Worm (Caenorhabditis elegans) whole organism, L3 larva: ENCODE data around the gene AH9.1.

Experiments
- R02D3.7 ChIP-seq: fragments of 150-350 bp; optimal IDR thresholded peaks from 2 replicates; lab custom pipeline; 2014; ENCODE audit warnings: missing biosample characterization, missing genetic modification characterization
- ZK546.5 ChIP-seq: sonication (generic microtip); optimal IDR thresholded peaks from 2 replicates; lab custom pipeline; 2017; ENCODE audit warnings: missing biosample characterization, missing genetic modification characterization
- aly-2 ChIP-seq: fragments of 150-350 bp; optimal IDR thresholded peaks from 2 replicates; lab custom pipeline; 2014; ENCODE audit warnings: missing biosample characterization, missing genetic modification characterization
- ama-1 ChIP-seq: fragments of 150-350 bp; optimal IDR thresholded peaks from 2 replicates; lab custom pipeline; 2018
- ceh-16 ChIP-seq: sonication (generic microtip); optimal IDR thresholded peaks from 2 replicates; lab custom pipeline; 2017; ENCODE audit warnings: missing biosample characterization, missing genetic modification characterization
- ceh-28 ChIP-seq: fragments of 150-350 bp; optimal IDR thresholded peaks from 2 replicates; lab custom pipeline; 2014; ENCODE audit warnings: missing biosample characterization, missing genetic modification reagents, missing genetic modification characterization
- ceh-82 ChIP-seq: fragments of 150-350 bp; optimal IDR thresholded peaks from 2 replicates; lab custom pipeline; 2014; ENCODE audit warnings: missing biosample characterization, missing genetic modification characterization
- ceh-9 ChIP-seq: sonication (generic microtip); optimal IDR thresholded peaks from 2 replicates; lab custom pipeline; 2018; ENCODE audit warnings: missing biosample characterization, missing genetic modification characterization
- daf-12 ChIP-seq: fragments of 150-350 bp; optimal IDR thresholded peaks from 2 replicates; lab custom pipeline; 2014; ENCODE audit warnings: missing biosample characterization, missing genetic modification reagents, missing genetic modification characterization
- egl-27 ChIP-seq: sonication (generic microtip); optimal IDR thresholded peaks from 4 replicates; lab custom pipeline; 2017; ENCODE audit warnings: missing biosample characterization, missing genetic modification reagents, missing genetic modification characterization
- egl-5 ChIP-seq: fragments of 150-350 bp; optimal IDR thresholded peaks from 2 replicates; lab custom pipeline; 2017; ENCODE audit warnings: missing biosample characterization, missing genetic modification reagents, missing genetic modification characterization, inconsistent platforms
- elt-2 ChIP-seq: sonication (generic microtip); optimal IDR thresholded peaks from 2 replicates; lab custom pipeline; 2016; ENCODE audit warnings: missing genetic modification reagents, mild to moderate bottlenecking, missing genetic modification characterization, missing compliant biosample characterization
- elt-3 ChIP-seq, 3 experiments: fragments of 150-350 bp in 1 of 3; sonication (generic microtip) in 2 of 3; optimal IDR thresholded peaks; 2 replicates in 2 of 3; 4 replicates in 1 of 3; lab custom pipeline; 2014 to 2017; ENCODE audit warnings: missing biosample characterization in 3 of 3, missing genetic modification characterization in 3 of 3
- eor-1 ChIP-seq, 2 experiments: fragments of 150-350 bp; optimal IDR thresholded peaks; 2 replicates each; lab custom pipeline; 2014 to 2018; ENCODE audit warnings: missing biosample characterization in 2 of 2, missing genetic modification characterization in 2 of 2
- fkh-10 ChIP-seq: sonication (generic microtip); optimal IDR thresholded peaks from 2 replicates; lab custom pipeline; 2017; ENCODE audit warnings: missing biosample characterization, missing genetic modification reagents, missing genetic modification characterization
- fkh-2 ChIP-seq: fragments of 150-350 bp; optimal IDR thresholded peaks from 2 replicates; lab custom pipeline; 2014; ENCODE audit warnings: missing biosample characterization, missing genetic modification reagents, missing genetic modification characterization
- fos-1 ChIP-seq: fragments of 150-350 bp; optimal IDR thresholded peaks from 2 replicates; lab custom pipeline; 2014; ENCODE audit warnings: missing biosample characterization, missing genetic modification characterization
- hmg-11 ChIP-seq: sonication (generic microtip); optimal IDR thresholded peaks from 2 replicates; lab custom pipeline; 2016; ENCODE audit warnings: missing genetic modification characterization, missing compliant biosample characterization
- lin-15B ChIP-seq: fragments of 150-350 bp; optimal IDR thresholded peaks from 2 replicates; lab custom pipeline; 2014; ENCODE audit warnings: missing biosample characterization, missing genetic modification characterization
- lin-39 ChIP-seq: fragments of 150-350 bp; optimal IDR thresholded peaks from 2 replicates; lab custom pipeline; 2018; ENCODE audit warnings: missing biosample characterization, missing genetic modification reagents, missing genetic modification characterization
- mml-1 ChIP-seq: fragments of 150-350 bp; sonication (generic microtip); optimal IDR thresholded peaks from 3 replicates; lab custom pipeline; 2014; ENCODE audit warnings: missing biosample characterization, missing genetic modification characterization
- nfya-1 ChIP-seq: sonication (generic microtip); optimal IDR thresholded peaks from 2 replicates; lab custom pipeline; 2017; ENCODE audit warnings: missing genetic modification characterization, mild to moderate bottlenecking, missing compliant biosample characterization, antibody characterized with exemption, moderate library complexity; ENCODE audit not compliant: insufficient read depth
- nhr-11 ChIP-seq: fragments of 150-350 bp; optimal IDR thresholded peaks from 2 replicates; lab custom pipeline; 2014; ENCODE audit warnings: missing biosample characterization, missing genetic modification characterization
- nhr-12 ChIP-seq: fragments of 150-350 bp; optimal IDR thresholded peaks from 2 replicates; lab custom pipeline; 2014; ENCODE audit warnings: missing biosample characterization, missing genetic modification characterization
- nhr-23 ChIP-seq: fragments of 150-350 bp; optimal IDR thresholded peaks from 2 replicates; lab custom pipeline; 2014; ENCODE audit warnings: missing biosample characterization, missing genetic modification reagents, missing genetic modification characterization
- nhr-25 ChIP-seq: sonication (generic microtip); optimal IDR thresholded peaks from 2 replicates; lab custom pipeline; 2017; ENCODE audit warnings: missing biosample characterization, missing genetic modification characterization
- nhr-43 ChIP-seq: sonication (generic microtip); optimal IDR thresholded peaks from 2 replicates; lab custom pipeline; 2016; ENCODE audit warnings: mild to moderate bottlenecking, missing genetic modification characterization, missing compliant biosample characterization; ENCODE audit not compliant: poor library complexity, severe bottlenecking
- nhr-67 ChIP-seq: fragments of 150-350 bp; optimal IDR thresholded peaks from 2 replicates; lab custom pipeline; 2014; ENCODE audit warnings: missing biosample characterization, missing genetic modification characterization
- nhr-76 ChIP-seq: fragments of 150-350 bp; sonication (generic microtip); optimal IDR thresholded peaks from 5 replicates; lab custom pipeline; 2014; ENCODE audit warnings: missing biosample characterization, missing genetic modification characterization
- nhr-77 ChIP-seq: fragments of 150-350 bp; optimal IDR thresholded peaks from 2 replicates; lab custom pipeline; 2014; ENCODE audit warnings: missing biosample characterization, missing genetic modification characterization
- pha-4 ChIP-seq: fragments of 150-350 bp; optimal IDR thresholded peaks from 2 replicates; lab custom pipeline; 2014; ENCODE audit warnings: missing biosample characterization, missing genetic modification reagents, missing genetic modification characterization
- pqm-1 ChIP-seq: fragments of 150-350 bp; optimal IDR thresholded peaks from 2 replicates; lab custom pipeline; 2017; ENCODE audit warnings: missing biosample characterization, missing genetic modification characterization, inconsistent platforms
- skn-1 ChIP-seq: fragments of 150-350 bp; optimal IDR thresholded peaks from 2 replicates; lab custom pipeline; 2014; ENCODE audit warnings: missing biosample characterization, missing genetic modification characterization
- snpc-4 ChIP-seq: fragments of 150-350 bp; optimal IDR thresholded peaks from 2 replicates; lab custom pipeline; 2014; ENCODE audit warnings: missing biosample characterization, missing genetic modification characterization
- tbx-2 ChIP-seq: sonication (generic microtip); optimal IDR thresholded peaks from 2 replicates; lab custom pipeline; 2016; ENCODE audit warnings: mild to moderate bottlenecking, missing genetic modification characterization, missing compliant biosample characterization
- unc-39 ChIP-seq: sonication (generic microtip); optimal IDR thresholded peaks from 4 replicates; lab custom pipeline; 2017; ENCODE audit warnings: missing biosample characterization, missing genetic modification characterization
- unc-62 ChIP-seq: fragments of 150-350 bp; sonication (generic microtip); optimal IDR thresholded peaks from 4 replicates; lab custom pipeline; 2014; ENCODE audit warnings: missing biosample characterization, missing genetic modification reagents, missing genetic modification characterization
- zag-1 ChIP-seq: fragments of 150-350 bp; optimal IDR thresholded peaks from 2 replicates; lab custom pipeline; 2014; ENCODE audit warnings: missing biosample characterization, missing genetic modification characterization
- ztf-4 ChIP-seq: fragments of 150-350 bp; optimal IDR thresholded peaks from 2 replicates; lab custom pipeline; 2014; ENCODE audit warnings: missing biosample characterization, missing genetic modification characterization

Gene AH9.1

ce11 chrX:2246908-2247307 lies at the start of gene AH9.1:
AH9.1 (minus strand) TSS chrX:2247008.
- TF ChIP-seq ceh-16 (tag; lab: Kevin White, UChicago) (no peak), nfya-1 (tag; lab: Kevin White, UChicago) (no peak), ceh-9 (tag; lab: Kevin White, UChicago) (no peak)

ce11 chrX:2294198-2294800 lies 47.5 kb upstream of the AH9.1 start, which contains the start of gene T10H10.2:
T10H10.2 (plus strand) TSS chrX:2294750.
- TF ChIP-seq ceh-16 (tag; lab: Kevin White, UChicago) (no peak), nhr-77 (no peak), elt-3 (tag; optimal IDR thresholded peaks at IDR 0.05; lab: Kevin White, UChicago) (no peak), nhr-23 (tag; lab: Kevin White, UChicago) (no peak), fkh-2 (tag; lab: Kevin White, UChicago) (no peak), nhr-11 (tag; lab: Kevin White, UChicago) (no peak), ztf-4 (tag; lab: Kevin White, UChicago) (no peak), hmg-11 (no peak), daf-12 (no peak), skn-1 (tag; lab: Kevin White, UChicago) (no peak), ZK546.5 (tag; lab: Kevin White, UChicago) (no peak), eor-1 (tag; optimal IDR thresholded peaks at IDR 0.05; lab: Kevin White, UChicago) (no peak)

- TF ChIP-seq aly-2 (tag; lab: Kevin White, UChicago): no peak
- no peak for TF ChIP-seq nhr-67 (tag; lab: Kevin White, UChicago)
- no peak for TF ChIP-seq fos-1 (tag; lab: Kevin White, UChicago)
- TF ChIP-seq lin-15B (tag; lab: Kevin White, UChicago): no peak
- no peak for TF ChIP-seq ztf-4 (tag; lab: Kevin White, UChicago)
- no peak for TF ChIP-seq unc-62 (GFP tag; lab: Kevin White, UChicago)
- no peak for TF ChIP-seq nhr-12 (tag; lab: Kevin White, UChicago)
- no peak for TF ChIP-seq fkh-2 (tag; lab: Kevin White, UChicago)
- peak; percentile 11 for TF ChIP-seq skn-1 (tag; lab: Kevin White, UChicago)
- TF ChIP-seq elt-2 (tag; lab: Kevin White, UChicago): peak; percentile 74
- peak; percentile 50 for TF ChIP-seq nhr-25
- no peak for TF ChIP-seq zag-1
- peak; percentile 81 for TF ChIP-seq egl-5 (tag; lab: Kevin White, UChicago)
- TF ChIP-seq lin-39: no peak
- peak; percentile 53 for TF ChIP-seq pqm-1 (tag; lab: Kevin White, UChicago)
- peak; percentile 2 for TF ChIP-seq egl-27 (tag; lab: Kevin White, UChicago)
- no peak for TF ChIP-seq fkh-10 (GFP tag; lab: Kevin White, UChicago)
- TF ChIP-seq nhr-77: no peak
- TF ChIP-seq nfya-1 (tag; lab: Kevin White, UChicago): peak; percentile 20
- no peak for TF ChIP-seq nhr-11 (tag; lab: Kevin White, UChicago)
- no peak for TF ChIP-seq tbx-2 (tag; lab: Kevin White, UChicago)
- TF ChIP-seq ZK546.5 (tag; lab: Kevin White, UChicago): no peak
- TF ChIP-seq nhr-76: no peak
- peak; percentile 34 for TF ChIP-seq nhr-23 (tag; lab: Kevin White, UChicago)
- TF ChIP-seq ceh-9 (tag; lab: Kevin White, UChicago): no peak
- no peak for TF ChIP-seq mml-1 (tag; lab: Kevin White, UChicago)
- no peak for TF ChIP-seq unc-39 (tag; lab: Kevin White, UChicago)
- TF ChIP-seq pha-4 (tag; lab: Kevin White, UChicago): peak; percentile 76
- TF ChIP-seq ama-1 (lab: Kevin White, UChicago): no peak
- peak; percentile 42 for TF ChIP-seq hmg-11
- no peak for TF ChIP-seq ceh-82
- TF ChIP-seq daf-12: no peak
- peak; percentile 29 for TF ChIP-seq snpc-4 (tag; lab: Kevin White, UChicago)
- TF ChIP-seq ceh-28 (tag; lab: Kevin White, UChicago): no peak
- TF ChIP-seq R02D3.7 (tag; lab: Kevin White, UChicago): no peak
- TF ChIP-seq nhr-43 (tag; lab: Kevin White, UChicago): no peak
Measured at ce11 chrX:2287977-2288387, 41.2 kb upstream of the AH9.1 start.
